Worm (Caenorhabditis elegans): ENCODE data around the gene cin-4.

cin-4 gene

DNA sequence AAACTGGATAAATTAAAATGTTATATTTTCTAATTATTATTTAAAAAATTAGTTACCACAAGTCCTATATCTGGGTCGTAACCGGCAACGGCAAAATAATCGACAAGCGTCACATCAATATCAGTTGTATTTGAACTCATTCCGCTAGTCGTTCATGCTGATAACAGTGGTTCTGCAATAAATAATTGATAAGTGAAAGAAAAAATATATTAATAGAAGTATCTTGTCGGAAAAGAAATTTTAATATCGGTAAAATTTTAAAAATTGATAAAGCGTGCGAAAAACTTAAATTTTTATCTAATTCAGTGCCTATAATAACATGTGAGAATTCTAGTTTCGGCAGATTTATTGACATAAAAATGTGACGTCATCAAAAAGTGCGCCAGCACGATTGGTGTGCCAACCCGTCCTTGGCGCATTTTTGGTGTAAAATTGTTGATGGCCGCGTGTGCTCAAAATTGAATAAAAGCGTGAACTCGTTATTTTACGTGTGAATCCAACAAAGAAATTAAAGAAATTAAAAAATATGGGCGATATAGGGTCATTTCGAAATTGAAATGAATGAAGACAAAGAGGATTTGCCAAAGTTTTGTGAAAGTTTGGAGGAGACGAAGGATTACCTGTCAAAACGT, 15.6 kb upstream of the cin-4 start, which contains the start of the genes lst-6 and lst-5:
Gene lst-6 (minus strand): TSS at position 140 of the 632 bp plus-strand sequence.
Gene lst-5 (plus strand): TSS at position 544 of the 632 bp plus-strand sequence.
- TF ChIP-seq unc-86 (tag; optimal IDR thresholded peaks at IDR 0.05) (peak; percentile 58), sptf-1 (tag; optimal IDR thresholded peaks at IDR 0.05) (no peak), C04F5.9 (tag; optimal IDR thresholded peaks at IDR 0.05) (peak; percentile 53), fos-1 (tag; optimal IDR thresholded peaks at IDR 0.05) (no peak), ces-1 (GFP tag; optimal IDR thresholded peaks at IDR 0.05) (no peak), hlh-4 (tag; optimal IDR thresholded peaks at IDR 0.05) (no peak), snu-23 (GFP tag; optimal IDR thresholded peaks at IDR 0.05) (peak; percentile 76), dpl-1 (GFP tag; optimal IDR thresholded peaks at IDR 0.05) (peak; percentile 34 to 77 (median 73)), unc-30 (tag; optimal IDR thresholded peaks at IDR 0.05) (no peak), nhr-11 (tag; optimal IDR thresholded peaks at IDR 0.05) (no peak), aha-1 (tag; optimal IDR thresholded peaks at IDR 0.05) (no peak), nhr-28 (tag; optimal IDR thresholded peaks at IDR 0.05) (no peak), alr-1 (tag; optimal IDR thresholded peaks at IDR 0.05; ENCODE audit: borderline replicate concordance) (no peak), fkh-10 (GFP tag; optimal IDR thresholded peaks at IDR 0.05) (peak; percentile 47), dsc-1 (tag; optimal IDR thresholded peaks at IDR 0.05) (peak; percentile 70), fkh-4 (tag; optimal IDR thresholded peaks at IDR 0.05; ENCODE audit: borderline replicate concordance) (no peak), mdl-1 (tag; optimal IDR thresholded peaks at IDR 0.05) (peak in 1 of 2 experiments; percentile 42), egl-27 (tag; optimal IDR thresholded peaks at IDR 0.05) (no peak), mep-1 (tag; optimal IDR thresholded peaks at IDR 0.05) (peak; percentile 60), fkh-8 (tag; optimal IDR thresholded peaks at IDR 0.05) (peak; percentile 74), unc-62 (GFP tag; optimal IDR thresholded peaks at IDR 0.05) (no peak), egl-13 (tag; optimal IDR thresholded peaks at IDR 0.05) (peak; percentile 56), nhr-90 (tag; optimal IDR thresholded peaks at IDR 0.05; ENCODE audit: poor library complexity) (peak; percentile 10), unc-130 (tag; optimal IDR thresholded peaks at IDR 0.05) (peak; percentile 33), tlp-1 (tag; optimal IDR thresholded peaks at IDR 0.05) (no peak), lin-15B (tag; optimal IDR thresholded peaks at IDR 0.05) (peak; percentile 50), F16B12.6 (tag; optimal IDR thresholded peaks at IDR 0.05) (peak; percentile 58), nhr-19 (GFP tag; conservative IDR thresholded peaks at IDR 0.05) (peak; percentile 65), pag-3 (tag; optimal IDR thresholded peaks at IDR 0.05; ENCODE audit: borderline replicate concordance, insufficient read depth) (no peak), snpc-4 (tag; optimal IDR thresholded peaks at IDR 0.05) (peak; percentile 56), lin-39 (tag; optimal IDR thresholded peaks at IDR 0.05) (peak; percentile 31), nhr-77 (tag; optimal IDR thresholded peaks at IDR 0.05) (peak; percentile 39), zip-4 (GFP tag; optimal IDR thresholded peaks at IDR 0.05) (no peak), nhr-12 (tag; optimal IDR thresholded peaks at IDR 0.05) (no peak), sox-4 (tag; optimal IDR thresholded peaks at IDR 0.05) (no peak), blmp-1 (tag; optimal IDR thresholded peaks at IDR 0.05) (peak; percentile 14), lin-35 (GFP tag; optimal IDR thresholded peaks at IDR 0.05) (peak; percentile 63 to 82), skn-1 (tag; optimal IDR thresholded peaks at IDR 0.05) (peak; percentile 50), pax-3 (tag; optimal IDR thresholded peaks at IDR 0.05) (no peak), elt-3 (tag; optimal IDR thresholded peaks at IDR 0.05) (no peak), ztf-11 (tag; optimal IDR thresholded peaks at IDR 0.05) (no peak), lin-13 (GFP tag; optimal IDR thresholded peaks at IDR 0.05) (peak; percentile 24), ceh-88 (GFP tag; IDR thresholded peaks at IDR 0.05) (peak; percentile 62), mef-2 (tag; optimal IDR thresholded peaks at IDR 0.05) (no peak), isw-1 (GFP tag; IDR thresholded peaks at IDR 0.05) (peak; percentile 58), nhr-47 (tag; optimal IDR thresholded peaks at IDR 0.05) (peak; percentile 80), tbx-2 (tag; optimal IDR thresholded peaks at IDR 0.05) (peak; percentile 68), xbp-1 (tag; optimal IDR thresholded peaks at IDR 0.05) (peak; percentile 76), ceh-63 (GFP tag; optimal IDR thresholded peaks at IDR 0.05) (no peak), C34B4.2 (tag; optimal IDR thresholded peaks at IDR 0.05) (no peak), nhr-237 (tag; optimal IDR thresholded peaks at IDR 0.05) (no peak), nhr-85 (tag) (peak; percentile 57), aly-2 (tag; optimal IDR thresholded peaks at IDR 0.05) (no peak)
